Worm (Caenorhabditis elegans) whole organism, young adult: ENCODE data around the gene srd-21.

Experiments used
- B0035.1 ChIP-seq: sonication (generic microtip); optimal IDR thresholded peaks from 2 replicates; lab custom pipeline; 2016; ENCODE audit warnings: missing genetic modification characterization, mild to moderate bottlenecking, missing compliant biosample characterization, missing genotype, missing genetic modification reagents
- B0261.1 ChIP-seq: sonication (generic microtip); optimal IDR thresholded peaks from 2 replicates; lab custom pipeline; 2016; ENCODE audit warnings: mild to moderate bottlenecking, missing genetic modification characterization, moderate library complexity, missing compliant biosample characterization
- B0336.3 ChIP-seq: fragments of 200-800 bp; sonication (Bioruptor generic); IDR thresholded peaks from 2 replicates; pipeline ENCODE4 v1.3.6; 2022; ENCODE audit warnings: missing genetic modification characterization, missing compliant biosample characterization
- C06A6.2 ChIP-seq: fragments of 200-800 bp; sonication (Bioruptor generic); conservative IDR thresholded peaks from 2 replicates; pipeline ENCODE4 v1.3.6; 2022; ENCODE audit warnings: missing genetic modification characterization, missing compliant biosample characterization
- C17E4.6 ChIP-seq: fragments of 200-800 bp; sonication (Bioruptor generic); IDR thresholded peaks from 2 replicates; pipeline ENCODE4 v1.3.6; 2022; ENCODE audit warnings: missing genetic modification reagents, missing genetic modification characterization, missing compliant biosample characterization
- D2030.7 ChIP-seq: fragments of 200-800 bp; sonication (Bioruptor generic); IDR thresholded peaks from 2 replicates; pipeline ENCODE4 v1.3.6; 2022; ENCODE audit warnings: missing genetic modification reagents, missing genetic modification characterization, missing compliant biosample characterization
- F33H1.4 ChIP-seq: fragments of 200-800 bp; sonication (Bioruptor generic); IDR thresholded peaks from 2 replicates; pipeline ENCODE4 v1.3.6; 2022; ENCODE audit warnings: missing genetic modification reagents, missing genetic modification characterization, missing compliant biosample characterization
- F52B5.7 ChIP-seq: sonication (generic microtip); optimal IDR thresholded peaks from 2 replicates; lab custom pipeline; 2016; ENCODE audit warnings: mild to moderate bottlenecking, missing genetic modification characterization, missing compliant biosample characterization
- F55B11.4 ChIP-seq: sonication (generic microtip); optimal IDR thresholded peaks from 2 replicates; lab custom pipeline; 2016; ENCODE audit warnings: missing compliant biosample characterization, missing genetic modification characterization, borderline replicate concordance; ENCODE audit not compliant: insufficient read depth
- F57C9.4 ChIP-seq: sonication (generic microtip); optimal IDR thresholded peaks from 2 replicates; lab custom pipeline; 2017; ENCODE audit warnings: mild to moderate bottlenecking, missing genetic modification characterization, missing compliant biosample characterization
- Y53G8AR.9 ChIP-seq: fragments of 200-800 bp; sonication (Bioruptor generic); conservative IDR thresholded peaks from 2 replicates; pipeline ENCODE4 v1.3.6; 2022; ENCODE audit warnings: missing genetic modification reagents, missing genetic modification characterization, missing compliant biosample characterization
- Y79H2A.3 ChIP-seq: fragments of 200-800 bp; sonication (Bioruptor generic); conservative IDR thresholded peaks from 2 replicates; pipeline ENCODE4 v1.3.6; 2022; ENCODE audit warnings: missing genetic modification reagents, missing genetic modification characterization, missing compliant biosample characterization
- akir-1 ChIP-seq: fragments of 200-800 bp; sonication (Bioruptor generic); optimal IDR thresholded peaks from 2 replicates; lab custom pipeline; 2018; ENCODE audit warnings: mild to moderate bottlenecking, missing genetic modification characterization, moderate library complexity, missing compliant biosample characterization
- ama-1 ChIP-seq, 3 experiments: fragments of 150-350 bp in 1 of 3; sonication (generic microtip) in 2 of 3; optimal IDR thresholded peaks; 2 replicates each; lab custom pipeline; 2014 to 2018; ENCODE audit warnings: missing biosample characterization in 2 of 3, missing genetic modification characterization in 2 of 3, missing genetic modification reagents in 2 of 3
- aptf-3 ChIP-seq: fragments of 200-800 bp; sonication (Bioruptor generic); IDR thresholded peaks from 2 replicates; pipeline ENCODE4 v1.3.6; 2022; ENCODE audit warnings: missing genetic modification characterization, missing compliant biosample characterization
- atf-7 ChIP-seq: sonication (generic microtip); optimal IDR thresholded peaks from 2 replicates; lab custom pipeline; 2017; ENCODE audit warnings: mild to moderate bottlenecking, missing genetic modification characterization, missing compliant biosample characterization
- attf-3 ChIP-seq: fragments of 200-800 bp; sonication (Bioruptor generic); conservative IDR thresholded peaks from 2 replicates; pipeline ENCODE4 v1.3.6; 2022; ENCODE audit warnings: missing genetic modification reagents, missing genetic modification characterization, missing compliant biosample characterization
- bed-1 ChIP-seq: fragments of 200-800 bp; sonication (Bioruptor generic); IDR thresholded peaks from 2 replicates; pipeline ENCODE4 v1.3.6; 2022; ENCODE audit warnings: missing genetic modification reagents, missing genetic modification characterization, missing compliant biosample characterization
- bed-2 ChIP-seq: fragments of 200-800 bp; sonication (Bioruptor generic); IDR thresholded peaks from 2 replicates; pipeline ENCODE4 v1.3.6; 2022; ENCODE audit warnings: missing genetic modification reagents, missing genetic modification characterization, missing compliant biosample characterization
- cebp-1 ChIP-seq, 2 experiments: fragments of 200-800 bp in 1 of 2; sonication (Bioruptor generic) in 1 of 2; sonication (generic microtip) in 1 of 2; IDR thresholded peaks in 1 of 2; optimal IDR thresholded peaks in 1 of 2; 2 replicates each; pipeline versions ENCODE4 v1.3.6 to Lab custom; 2017 to 2022; ENCODE audit warnings: missing compliant biosample characterization in 2 of 2, missing genetic modification characterization in 2 of 2, mild to moderate bottlenecking in 1 of 2, missing genetic modification reagents in 1 of 2, moderate library complexity in 1 of 2
- cebp-2 ChIP-seq: fragments of 200-800 bp; sonication (Bioruptor generic); IDR thresholded peaks from 2 replicates; pipeline ENCODE4 v1.3.6; 2022; ENCODE audit warnings: missing genetic modification characterization, missing compliant biosample characterization
- ceh-100 ChIP-seq: fragments of 200-800 bp; sonication (Bioruptor generic); IDR thresholded peaks from 2 replicates; pipeline ENCODE4 v1.3.6; 2022; ENCODE audit warnings: missing genetic modification reagents, missing genetic modification characterization, missing compliant biosample characterization
- ceh-40 ChIP-seq: fragments of 200-800 bp; sonication (Bioruptor generic); IDR thresholded peaks from 2 replicates; pipeline ENCODE4 v1.3.6; 2022; ENCODE audit warnings: missing genetic modification characterization, missing compliant biosample characterization
- ceh-79 ChIP-seq: sonication (generic microtip); optimal IDR thresholded peaks from 2 replicates; lab custom pipeline; 2017; ENCODE audit warnings: mild to moderate bottlenecking, missing genetic modification characterization, missing compliant biosample characterization
- ceh-91 ChIP-seq: fragments of 200-800 bp; sonication (Bioruptor generic); IDR thresholded peaks from 2 replicates; pipeline ENCODE4 v1.3.6; 2022; ENCODE audit warnings: missing genetic modification reagents, missing genetic modification characterization, missing compliant biosample characterization
- chd-7 ChIP-seq: sonication (generic microtip); optimal IDR thresholded peaks from 2 replicates; lab custom pipeline; 2016; ENCODE audit warnings: mild to moderate bottlenecking, missing genetic modification characterization, moderate library complexity, missing compliant biosample characterization
- dpl-1 ChIP-seq: fragments of 150-350 bp; optimal IDR thresholded peaks from 2 replicates; lab custom pipeline; 2014; ENCODE audit warnings: missing biosample characterization, missing genetic modification reagents, missing genetic modification characterization
- efl-1 ChIP-seq: fragments of 150-350 bp; optimal IDR thresholded peaks from 2 replicates; lab custom pipeline; 2014; ENCODE audit warnings: missing biosample characterization, missing genetic modification reagents, missing genetic modification characterization
- gei-17 ChIP-seq: fragments of 200-800 bp; sonication (Bioruptor generic); optimal IDR thresholded peaks from 2 replicates; lab custom pipeline; 2018; ENCODE audit warnings: mild to moderate bottlenecking, missing genetic modification characterization, missing compliant biosample characterization
- him-1 ChIP-seq: sonication (generic microtip); optimal IDR thresholded peaks from 2 replicates; lab custom pipeline; 2016; ENCODE audit warnings: missing genotype, missing genetic modification reagents, missing genetic modification characterization, missing compliant biosample characterization
- hlh-12 ChIP-seq: sonication (generic microtip); optimal IDR thresholded peaks from 2 replicates; lab custom pipeline; 2016; ENCODE audit warnings: missing genetic modification characterization, missing compliant biosample characterization
- hrde-1 ChIP-seq: sonication (generic microtip); optimal IDR thresholded peaks from 2 replicates; lab custom pipeline; 2016; ENCODE audit warnings: missing genetic modification characterization, mild to moderate bottlenecking, missing compliant biosample characterization, moderate library complexity, missing genotype, missing genetic modification reagents, borderline replicate concordance
- lin-26 ChIP-seq: fragments of 200-800 bp; sonication (Bioruptor generic); IDR thresholded peaks from 2 replicates; pipeline ENCODE4 v1.3.6; 2022; ENCODE audit warnings: missing genetic modification reagents, missing genetic modification characterization, missing compliant biosample characterization
- lsy-27 ChIP-seq: sonication (generic microtip); optimal IDR thresholded peaks from 2 replicates; lab custom pipeline; 2017; ENCODE audit warnings: missing genetic modification characterization, mild to moderate bottlenecking, missing compliant biosample characterization, antibody characterized with exemption, missing genotype, borderline replicate concordance; ENCODE audit not compliant: insufficient read depth
- madf-10 ChIP-seq: sonication (generic microtip); optimal IDR thresholded peaks from 2 replicates; lab custom pipeline; 2016; ENCODE audit warnings: mild to moderate bottlenecking, missing genetic modification characterization, missing compliant biosample characterization
- madf-3 ChIP-seq: fragments of 200-800 bp; sonication (Bioruptor generic); IDR thresholded peaks from 2 replicates; pipeline ENCODE4 v1.3.6; 2022; ENCODE audit warnings: missing genetic modification reagents, missing genetic modification characterization, missing compliant biosample characterization
- madf-8 ChIP-seq: fragments of 200-800 bp; sonication (Bioruptor generic); conservative IDR thresholded peaks from 2 replicates; pipeline ENCODE4 v1.3.6; 2022; ENCODE audit warnings: missing genetic modification reagents, missing genetic modification characterization, missing compliant biosample characterization
- nhr-179 ChIP-seq: sonication (generic microtip); optimal IDR thresholded peaks from 2 replicates; lab custom pipeline; 2016; ENCODE audit warnings: mild to moderate bottlenecking, missing genetic modification characterization, missing compliant biosample characterization
- rpc-1 ChIP-seq, 2 experiments: fragments of 150-350 bp in 1 of 2; sonication (generic microtip) in 1 of 2; optimal IDR thresholded peaks; 2 replicates each; lab custom pipeline; 2014 to 2018; ENCODE audit warnings: missing biosample characterization in 1 of 2, missing genetic modification characterization in 1 of 2, missing genetic modification reagents in 1 of 2, missing genotype in 1 of 2
- snpc-1.3 ChIP-seq: sonication (generic microtip); optimal IDR thresholded peaks from 2 replicates; lab custom pipeline; 2017; ENCODE audit warnings: missing genetic modification characterization, mild to moderate bottlenecking, missing compliant biosample characterization, antibody characterized with exemption, moderate library complexity, missing genotype, missing genetic modification reagents; ENCODE audit not compliant: insufficient read depth
- tlf-1 ChIP-seq: fragments of 200-800 bp; sonication (Bioruptor generic); optimal IDR thresholded peaks from 2 replicates; lab custom pipeline; 2018; ENCODE audit warnings: mild to moderate bottlenecking, missing genetic modification characterization, missing compliant biosample characterization
- xnd-1 ChIP-seq: sonication (generic microtip); optimal IDR thresholded peaks from 2 replicates; lab custom pipeline; 2016; ENCODE audit warnings: missing genotype, missing genetic modification reagents, missing genetic modification characterization, missing compliant biosample characterization
- zfh-2 ChIP-seq: fragments of 200-800 bp; sonication (Bioruptor generic); conservative IDR thresholded peaks from 2 replicates; pipeline ENCODE4 v1.3.6; 2022; ENCODE audit warnings: missing genetic modification reagents, missing genetic modification characterization, missing compliant biosample characterization
- zim-3 ChIP-seq: sonication (generic microtip); optimal IDR thresholded peaks from 2 replicates; lab custom pipeline; 2017; ENCODE audit warnings: mild to moderate bottlenecking, missing genetic modification characterization, moderate library complexity, missing compliant biosample characterization
- ztf-25 ChIP-seq: fragments of 200-800 bp; sonication (Bioruptor generic); IDR thresholded peaks from 2 replicates; pipeline ENCODE4 v1.3.6; 2022; ENCODE audit warnings: missing genetic modification reagents, missing genetic modification characterization, missing compliant biosample characterization
- ztf-3 ChIP-seq: fragments of 200-800 bp; sonication (Bioruptor generic); optimal IDR thresholded peaks from 2 replicates; lab custom pipeline; 2018; ENCODE audit warnings: mild to moderate bottlenecking, missing genetic modification characterization, missing compliant biosample characterization

srd-21 gene

ce11 chrV:16645201-16645940 is 15.7 kb downstream of the srd-21 start, which contains the start of gene W06G6.17 (continued):
- peak; percentile 56 for TF ChIP-seq him-1 (tag; lab: Kevin White, UChicago)
- no peak for TF ChIP-seq madf-3 (GFP tag; lab: Robert Waterston, UW)
- no peak for TF ChIP-seq ceh-40 (GFP tag; lab: Robert Waterston, UW)
- no peak for TF ChIP-seq dpl-1 (GFP tag; lab: Kevin White, UChicago)
- 0 out of 2 replicates have a peak, but pooled peaks have one; percentile 20 for TF ChIP-seq ztf-25 (GFP tag; lab: Robert Waterston, UW)
- TF ChIP-seq efl-1 (GFP tag; lab: Kevin White, UChicago) = no peak
- TF ChIP-seq B0261.1 = peak; percentile 64
- no peak for TF ChIP-seq B0336.3
- TF ChIP-seq F33H1.4 (GFP tag; lab: Robert Waterston, UW) = no peak
- no peak for TF ChIP-seq lsy-27 (tag; lab: Kevin White, UChicago)
- TF ChIP-seq ceh-100 (GFP tag; lab: Robert Waterston, UW) = no peak
- TF ChIP-seq C06A6.2 (GFP tag; lab: Robert Waterston, UW) = no peak
- no peak for TF ChIP-seq hrde-1 (tag; lab: Kevin White, UChicago)
- no peak for TF ChIP-seq madf-10 (tag; lab: Kevin White, UChicago)
- no peak for TF ChIP-seq bed-1 (GFP tag; lab: Robert Waterston, UW)
- TF ChIP-seq nhr-179 (tag; lab: Kevin White, UChicago) = no peak
- TF ChIP-seq zfh-2 = no peak
- no peak for TF ChIP-seq attf-3
- TF ChIP-seq atf-7 (tag; lab: Kevin White, UChicago) = no peak
- TF ChIP-seq ceh-91 (GFP tag; lab: Robert Waterston, UW) = no peak
- no peak for TF ChIP-seq cebp-2 (GFP tag; lab: Robert Waterston, UW)
- no peak for TF ChIP-seq ztf-3 (GFP tag; lab: Kevin White, UChicago)
- TF ChIP-seq ama-1 (optimal IDR thresholded peaks at IDR 0.05; lab: Kevin White, UChicago) = no peak
- no peak for TF ChIP-seq ama-1 (GFP tag; optimal IDR thresholded peaks at IDR 0.05; lab: Kevin White, UChicago)
- no peak for TF ChIP-seq madf-8 (GFP tag; lab: Robert Waterston, UW)
- TF ChIP-seq snpc-1.3 (tag; lab: Kevin White, UChicago) = no peak
- TF ChIP-seq rpc-1 (optimal IDR thresholded peaks at IDR 0.05; lab: Kevin White, UChicago) = peak; percentile 63
- TF ChIP-seq rpc-1 (tag; optimal IDR thresholded peaks at IDR 0.05; lab: Kevin White, UChicago) = peak; percentile 78
- no peak for TF ChIP-seq ceh-79
- no peak for TF ChIP-seq B0035.1
- TF ChIP-seq lin-26 (GFP tag; lab: Robert Waterston, UW) = peak; percentile 62; the same call in 1 of the 2 replicates
- no peak for TF ChIP-seq D2030.7 (GFP tag; lab: Robert Waterston, UW)
- no peak for TF ChIP-seq Y79H2A.3 (GFP tag; lab: Robert Waterston, UW)
- TF ChIP-seq gei-17 (GFP tag; lab: Kevin White, UChicago) = no peak
- no peak for TF ChIP-seq hlh-12 (tag; lab: Kevin White, UChicago)
- TF ChIP-seq bed-2 = no peak
- no peak for TF ChIP-seq zim-3
- TF ChIP-seq akir-1 = no peak
- no peak for TF ChIP-seq chd-7 (tag; lab: Kevin White, UChicago)
- TF ChIP-seq aptf-3 = no peak
- no peak for TF ChIP-seq F55B11.4 (tag; lab: Kevin White, UChicago)
- no peak for TF ChIP-seq C17E4.6 (GFP tag; lab: Robert Waterston, UW)
- TF ChIP-seq xnd-1 (tag; lab: Kevin White, UChicago) = no peak
- no peak for TF ChIP-seq F52B5.7 (tag; lab: Kevin White, UChicago)
- no peak for TF ChIP-seq F57C9.4 (tag; lab: Kevin White, UChicago)
- TF ChIP-seq tlf-1 = no peak
- TF ChIP-seq Y53G8AR.9 = no peak
- no peak for TF ChIP-seq cebp-1 (GFP tag; IDR thresholded peaks at IDR 0.05; lab: Robert Waterston, UW)
- no peak for TF ChIP-seq cebp-1 (tag; optimal IDR thresholded peaks at IDR 0.05; lab: Kevin White, UChicago)
